Worm (Caenorhabditis elegans): ENCODE results near the gene F17C8.3.

The F17C8.3 gene

DNA sequence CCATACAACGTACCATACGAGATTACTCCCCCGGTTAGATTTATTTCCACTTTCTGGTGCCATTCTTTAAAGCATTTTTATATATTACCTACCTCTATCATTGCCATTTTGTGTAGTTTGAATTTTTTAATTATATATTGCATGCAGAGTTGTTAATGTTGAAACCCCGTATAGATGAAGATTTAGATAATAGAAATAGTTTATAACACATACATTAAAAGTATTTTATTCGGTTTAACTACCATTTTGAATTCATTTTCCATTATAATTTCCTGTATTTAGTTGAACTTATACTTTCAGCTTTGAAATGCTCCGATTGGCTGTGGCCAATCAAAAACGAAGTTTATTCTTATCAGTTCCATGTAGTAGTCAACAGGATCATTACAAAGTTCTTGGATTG, 33.9 kb upstream of the F17C8.3 start, which contains the start of gene dnj-18:
TSS of gene dnj-18 (plus strand) at position 301 of the 400 bp plus-strand sequence.
- TF ChIP-seq daf-16 (GFP tag; optimal IDR thresholded peaks at IDR 0.05) (no peak), daf-16 (tag; optimal IDR thresholded peaks at IDR 0.05) (peak; percentile 11), cey-2 (tag; optimal IDR thresholded peaks at IDR 0.05; ENCODE audit: borderline replicate concordance, insufficient read depth) (no peak), D1046.2 (GFP tag; IDR thresholded peaks at IDR 0.05) (no peak), sdz-12 (GFP tag; optimal IDR thresholded peaks at IDR 0.05) (no peak), nhr-48 (tag; optimal IDR thresholded peaks at IDR 0.05) (no peak)

DNA sequence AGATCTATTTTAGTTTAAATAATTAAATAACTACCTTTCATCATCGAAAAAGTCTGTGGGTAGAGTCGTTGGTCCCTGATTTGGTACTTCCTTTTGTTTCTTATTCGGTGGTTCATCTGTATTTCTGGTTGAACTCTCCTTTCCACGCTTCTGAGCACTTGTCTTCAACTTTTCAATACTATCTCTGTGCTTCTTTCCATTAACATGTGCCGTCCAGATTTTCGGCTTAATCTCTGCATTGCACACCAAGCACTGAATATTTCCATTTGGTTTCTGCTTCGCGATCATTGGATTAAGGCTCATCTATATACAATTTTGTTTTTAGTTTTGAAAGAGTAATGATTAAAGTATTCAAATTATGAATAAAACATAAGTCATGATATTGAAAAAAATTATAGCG, 31.8 kb upstream of the F17C8.3 start, which contains the start of gene sel-13:
TSS of gene sel-13 (minus strand) at position 303 of the 400 bp plus-strand sequence.
- TF ChIP-seq lin-13 (GFP tag; optimal IDR thresholded peaks at IDR 0.05) (no peak), aha-1 (tag) (peak; percentile 93), F44E2.7 (GFP tag; IDR thresholded peaks at IDR 0.05) (no peak)

DNA sequence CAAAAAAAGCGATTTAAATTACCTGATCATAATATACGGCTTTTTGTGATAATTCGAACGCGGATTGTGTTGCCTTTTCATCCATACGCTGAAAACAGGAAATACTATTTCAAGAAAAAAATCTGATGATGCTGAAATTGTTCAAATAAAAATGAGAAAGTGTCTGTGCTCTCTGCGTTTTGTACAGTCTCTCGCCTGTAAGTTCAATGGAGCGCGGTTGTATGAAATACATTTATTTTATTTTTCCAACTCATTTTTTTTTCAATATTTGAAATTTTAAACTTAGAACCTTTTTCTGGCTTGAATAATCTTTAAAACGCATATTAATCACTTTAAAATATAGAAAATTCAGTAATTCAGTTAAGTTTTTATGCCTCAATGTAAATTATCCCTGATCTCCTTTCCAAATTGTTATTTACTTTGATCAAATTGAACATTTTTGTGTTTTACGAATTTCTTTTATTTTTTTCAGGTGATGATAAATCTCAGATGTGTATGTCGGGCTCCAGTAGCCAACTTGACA, 27.7 kb upstream of the F17C8.3 start, which contains the start of the genes clp-2 and mrpl-16:
TSS of gene clp-2 (minus strand) at position 94 of the 523 bp plus-strand sequence.
TSS of gene mrpl-16 (plus strand) at position 473 of the 523 bp plus-strand sequence.
- TF ChIP-seq aha-1 (tag) = peak; percentile 33
- peak; percentile 22 for TF ChIP-seq dpl-1 (GFP tag; optimal IDR thresholded peaks at IDR 0.05)
- TF ChIP-seq R02D3.7 (tag; optimal IDR thresholded peaks at IDR 0.05) = no peak
- peak; percentile 2 for TF ChIP-seq nhr-28 (tag; optimal IDR thresholded peaks at IDR 0.05)
- TF ChIP-seq lsy-2 (tag; optimal IDR thresholded peaks at IDR 0.05) = peak in 1 of 2 experiments; percentile 55
- no peak for TF ChIP-seq egl-43 (GFP tag; IDR thresholded peaks at IDR 0.05)
- TF ChIP-seq lin-38 (GFP tag; IDR thresholded peaks at IDR 0.05) = peak; percentile 82
- no peak for TF ChIP-seq skn-1 (tag; optimal IDR thresholded peaks at IDR 0.05)
- TF ChIP-seq mes-2 (tag; optimal IDR thresholded peaks at IDR 0.05; ENCODE audit: poor library complexity, severe bottlenecking) = peak; percentile 72

DNA sequence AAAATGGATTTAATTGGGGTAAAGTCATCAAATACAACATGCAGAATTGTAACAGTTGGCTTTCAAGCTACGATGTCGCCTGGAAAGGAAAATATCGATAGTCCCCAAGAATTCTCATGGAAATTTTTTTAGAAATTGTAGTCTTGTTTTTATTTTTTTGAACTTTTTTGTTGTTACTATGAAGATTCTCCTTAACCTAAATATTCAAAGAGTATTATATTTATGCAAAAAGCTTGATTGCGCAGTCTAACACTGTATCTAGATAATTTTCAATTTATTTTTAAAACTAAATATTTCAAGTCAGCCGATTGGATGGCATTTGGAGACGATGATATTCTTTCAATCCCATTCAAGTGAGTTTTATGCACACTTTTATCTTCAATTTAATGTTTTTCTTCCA, 26.5 kb upstream of the F17C8.3 start, which contains the start of gene pgap-2:
TSS of gene pgap-2 (plus strand) at position 301 of the 400 bp plus-strand sequence.
- TF ChIP-seq duxl-1 (tag; optimal IDR thresholded peaks at IDR 0.05; ENCODE audit: poor library complexity) (no peak), daf-8 (GFP tag; IDR thresholded peaks at IDR 0.05) (no peak), arid-1 (GFP tag; conservative IDR thresholded peaks at IDR 0.05) (no peak), unc-62 (GFP tag; optimal IDR thresholded peaks at IDR 0.05 in 1 of 2) (peak in 1 of 2 experiments; percentile 5), unc-62 (tag; optimal IDR thresholded peaks at IDR 0.05) (no peak)

DNA sequence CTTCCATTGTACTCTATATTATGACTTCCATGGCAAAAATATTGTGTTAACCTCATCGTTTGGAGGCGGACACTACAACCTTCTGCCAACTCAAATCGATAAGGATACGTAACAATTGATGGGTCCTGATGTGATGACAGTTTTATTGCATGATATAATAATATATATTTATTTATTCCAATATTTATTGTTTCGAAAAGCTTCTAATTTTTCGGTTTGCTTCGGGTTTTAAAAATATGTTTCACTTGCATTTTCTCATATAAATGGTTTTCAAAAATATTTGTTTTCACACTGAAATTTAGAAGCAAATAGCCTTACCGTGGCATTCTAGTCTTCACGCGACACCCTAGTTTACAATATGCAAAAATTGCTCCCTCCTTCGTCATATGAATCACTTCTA, 25.1 kb upstream of the F17C8.3 start, which contains the start of gene T04A8.13:
TSS of gene T04A8.13 (plus strand) at position 301 of the 400 bp plus-strand sequence.
- TF ChIP-seq lin-15B (tag; optimal IDR thresholded peaks at IDR 0.05) (no peak), nhr-10 (tag; optimal IDR thresholded peaks at IDR 0.05) (no peak), zfp-2 (tag; optimal IDR thresholded peaks at IDR 0.05) (no peak), F44E2.7 (GFP tag; IDR thresholded peaks at IDR 0.05) (no peak), hlh-11 (tag; optimal IDR thresholded peaks at IDR 0.05) (no peak)

DNA sequence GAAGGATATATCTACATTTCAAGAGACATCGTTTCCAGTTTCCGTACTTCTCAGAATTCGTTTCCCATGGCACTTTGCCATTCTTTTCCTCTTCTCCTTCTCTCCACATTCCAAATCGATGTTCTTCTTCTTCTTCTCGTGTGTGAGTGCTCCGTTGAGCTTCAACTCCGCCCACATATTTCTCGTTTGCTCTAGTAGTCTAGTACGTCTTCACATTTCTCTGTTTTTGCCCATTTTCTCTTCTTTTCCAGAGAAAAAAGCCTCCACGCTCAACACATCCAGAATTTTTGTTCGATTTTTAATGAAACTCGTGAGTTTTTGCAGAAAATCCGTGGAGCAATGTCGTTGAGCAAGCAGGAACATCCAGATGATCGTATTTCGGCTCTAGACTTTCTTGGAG, 22.8 kb upstream of the F17C8.3 start, which contains the start of gene T04A8.18:
TSS of gene T04A8.18 (plus strand) at position 301 of the 400 bp plus-strand sequence.
- TF ChIP-seq ceh-20 (GFP tag; IDR thresholded peaks at IDR 0.05) (no peak), ama-1 (optimal IDR thresholded peaks at IDR 0.05) (no peak), cey-2 (tag; optimal IDR thresholded peaks at IDR 0.05; ENCODE audit: borderline replicate concordance, insufficient read depth) (no peak), fkh-10 (GFP tag; optimal IDR thresholded peaks at IDR 0.05) (no peak), unc-130 (GFP tag; optimal IDR thresholded peaks at IDR 0.05) (no peak), tra-1 (GFP tag; IDR thresholded peaks at IDR 0.05) (no peak), dmd-6 (GFP tag; IDR thresholded peaks at IDR 0.05) (no peak), lsy-2 (tag; optimal IDR thresholded peaks at IDR 0.05) (no peak), lin-1 (GFP tag; IDR thresholded peaks at IDR 0.05) (no peak), snpc-4 (tag; optimal IDR thresholded peaks at IDR 0.05) (no peak), daf-12 (tag; optimal IDR thresholded peaks at IDR 0.05) (no peak), saeg-2 (GFP tag; IDR thresholded peaks at IDR 0.05) (no peak), daf-19 (GFP tag; conservative IDR thresholded peaks at IDR 0.05) (no peak)

All from whole organism, L4 larva.